Fruit fly (Drosophila melanogaster): Measurements from ENCODE around the gene Best1.

The Best1 gene

dm6 chr3R:10213430-10213829, 43.1 kb upstream of the Best1 start (continued):
- TF ChIP-seq E2f2 (GFP tag; IDR thresholded peaks at IDR 0.05) = peak; percentile 45
- no peak for TF ChIP-seq zf30C (GFP tag; optimal IDR thresholded peaks at IDR 0.05)
- peak; percentile 68 for TF ChIP-seq CG3407 (GFP tag; optimal IDR thresholded peaks at IDR 0.05)
- TF ChIP-seq Bdp1 (GFP tag; optimal IDR thresholded peaks at IDR 0.05) = no peak
- peak; percentile 48 for TF ChIP-seq dmrt11E (tag; optimal IDR thresholded peaks at IDR 0.05)
- no peak for TF ChIP-seq B-H2 (GFP tag; optimal IDR thresholded peaks at IDR 0.05)
- TF ChIP-seq CG3847 (GFP tag; IDR thresholded peaks at IDR 0.05) = peak; percentile 55; the same call in 1 of the 2 replicates
- no peak for TF ChIP-seq CG33557 (GFP tag; optimal IDR thresholded peaks at IDR 0.05)
- TF ChIP-seq Hr3 (GFP tag; optimal IDR thresholded peaks at IDR 0.05) = peak; percentile 43
- no peak for TF ChIP-seq crol (GFP tag; IDR thresholded peaks at IDR 0.05)
- TF ChIP-seq CG1529 (GFP tag; optimal IDR thresholded peaks at IDR 0.05) = peak; percentile 62
- TF ChIP-seq CG14441 (GFP tag; IDR thresholded peaks at IDR 0.05) = peak; percentile 86
- peak; percentile 73 for TF ChIP-seq CG13424 (tag; optimal IDR thresholded peaks at IDR 0.05)
- TF ChIP-seq hth (optimal IDR thresholded peaks at IDR 0.05) = no peak
- 0 out of 2 replicates have a peak, but pooled peaks have one; percentile 23 for TF ChIP-seq CG9932 (GFP tag; IDR thresholded peaks at IDR 0.05)
- peak; percentile 44; the same call in 1 of the 2 replicates for TF ChIP-seq Oaz (GFP tag; IDR thresholded peaks at IDR 0.05)
- peak; percentile 2 for TF ChIP-seq CG10462 (GFP tag; optimal IDR thresholded peaks at IDR 0.05)
- TF ChIP-seq CG8924 (tag; optimal IDR thresholded peaks at IDR 0.05) = no peak
- no peak for TF ChIP-seq Dfd (GFP tag; optimal IDR thresholded peaks at IDR 0.05)
- peak; percentile 71 for TF ChIP-seq Rfx (GFP tag; IDR thresholded peaks at IDR 0.05)
- TF ChIP-seq Hmr (GFP tag; optimal IDR thresholded peaks at IDR 0.05) = no peak
- TF ChIP-seq esg (GFP tag; conservative IDR thresholded peaks at IDR 0.05) = peak; percentile 71
- peak; percentile 79 for TF ChIP-seq CG6689 (GFP tag; IDR thresholded peaks at IDR 0.05)
- no peak for TF ChIP-seq nerfin-2 (GFP tag; IDR thresholded peaks at IDR 0.05; ENCODE audit: partially characterized antibody)
- TF ChIP-seq CG6854 (GFP tag; optimal IDR thresholded peaks at IDR 0.05) = no peak
- TF ChIP-seq CG14965 (GFP tag; optimal IDR thresholded peaks at IDR 0.05; ENCODE audit: borderline replicate concordance) = no peak
- peak; percentile 14 for TF ChIP-seq CTCF (GFP tag; optimal IDR thresholded peaks at IDR 0.05)
- TF ChIP-seq Gug (GFP tag; IDR thresholded peaks at IDR 0.05) = peak; percentile 62
- TF ChIP-seq CG14050 (GFP tag; IDR thresholded peaks at IDR 0.05) = peak; percentile 61; the same call in 2 of the 3 replicates
- no peak for TF ChIP-seq D (optimal IDR thresholded peaks at IDR 0.05)
- TF ChIP-seq D (GFP tag; optimal IDR thresholded peaks at IDR 0.05) = peak; percentile 63
- TF ChIP-seq CG10654 (GFP tag; optimal IDR thresholded peaks at IDR 0.05) = peak; percentile 68
- TF ChIP-seq tin (GFP tag; optimal IDR thresholded peaks at IDR 0.05) = peak; percentile 55
- peak; percentile 15 for TF ChIP-seq CG15514 (GFP tag; optimal IDR thresholded peaks at IDR 0.05)
- peak; percentile 70 for TF ChIP-seq CG6254 (GFP tag; optimal IDR thresholded peaks at IDR 0.05)
- peak; percentile 56 for TF ChIP-seq B-H1 (GFP tag; IDR thresholded peaks at IDR 0.05)
- TF ChIP-seq az2 (GFP tag; optimal IDR thresholded peaks at IDR 0.05) = peak; percentile 65
- peak; percentile 79 for TF ChIP-seq row (GFP tag; IDR thresholded peaks at IDR 0.05)
- peak; percentile 52 for TF ChIP-seq CG10267 (tag; optimal IDR thresholded peaks at IDR 0.05)
- TF ChIP-seq vvl (GFP tag; IDR thresholded peaks at IDR 0.05) = peak; percentile 89
- no peak for TF ChIP-seq CG17912 (GFP tag; optimal IDR thresholded peaks at IDR 0.05)
- TF ChIP-seq dati (GFP tag; IDR thresholded peaks at IDR 0.05) = peak; percentile 54; the same call in 1 of the 2 replicates
- peak; percentile 45; the same call in 1 of the 2 replicates for TF ChIP-seq CG5953 (GFP tag; IDR thresholded peaks at IDR 0.05)
- peak; percentile 37; the same call in 1 of the 2 replicates for TF ChIP-seq CG4404 (GFP tag; IDR thresholded peaks at IDR 0.05)
- TF ChIP-seq btn (GFP tag; optimal IDR thresholded peaks at IDR 0.05) = no peak
- no peak for TF ChIP-seq Kr (GFP tag; optimal IDR thresholded peaks at IDR 0.05)
- TF ChIP-seq Ets97D (GFP tag; optimal IDR thresholded peaks at IDR 0.05) = no peak
- TF ChIP-seq ken (GFP tag; IDR thresholded peaks at IDR 0.05) = peak; percentile 75; the same call in 1 of the 3 replicates
- peak; percentile 66 for TF ChIP-seq cwo (GFP tag; optimal IDR thresholded peaks at IDR 0.05)
- TF ChIP-seq sqz (GFP tag; optimal IDR thresholded peaks at IDR 0.05) = no peak
- no peak for TF ChIP-seq CG15696 (tag; optimal IDR thresholded peaks at IDR 0.05)
- peak; percentile 48 for TF ChIP-seq CG12071 (GFP tag; optimal IDR thresholded peaks at IDR 0.05)
